Fruit fly (Drosophila melanogaster): ENCODE data around the gene CG7080.

dm6 chr3R:22379942-22380341 is 50.8 kb downstream of the CG7080 start, which contains the start of gene CG34149:
- TF ChIP-seq Pif1B (GFP tag; optimal IDR thresholded peaks at IDR 0.05) (no peak), D1 (tag; optimal IDR thresholded peaks at IDR 0.05) (no peak), CG12605 (GFP tag; IDR thresholded peaks at IDR 0.05) (no peak), CG13204 (GFP tag; optimal IDR thresholded peaks at IDR 0.05) (no peak), CG14655 (GFP tag; optimal IDR thresholded peaks at IDR 0.05) (no peak), CG4496 (GFP tag; IDR thresholded peaks at IDR 0.05) (no peak)

All from whole organism, pupa.